Fruit fly (Drosophila melanogaster) whole organism, embryonic: ENCODE data around the gene Polr3E.

Experiments used
- Adf1 ChIP-seq: fragments of 200-800 bp; sonication (Bioruptor generic); IDR thresholded peaks from 2 replicates; pipeline ENCODE4 v1.3.6; 2022; ENCODE audit warnings: missing biosample characterization, missing genetic modification characterization
- Atf3 ChIP-seq: fragments of 200-800 bp; sonication (Bioruptor generic); optimal IDR thresholded peaks from 3 replicates; lab custom pipeline; 2016; ENCODE audit warnings: missing biosample characterization, missing genetic modification characterization
- CG10321 ChIP-seq: fragments of 200-800 bp; sonication (Bioruptor generic); IDR thresholded peaks from 2 replicates; pipeline ENCODE4 v1.3.6; 2022; ENCODE audit warnings: missing biosample characterization, missing genetic modification characterization
- CG12236 ChIP-seq: fragments of 200-800 bp; sonication (Bioruptor generic); optimal IDR thresholded peaks from 2 replicates; lab custom pipeline; 2016; ENCODE audit warnings: missing biosample characterization, missing genetic modification characterization
- CG12391 ChIP-seq: fragments of 200-800 bp; sonication (Bioruptor generic); optimal IDR thresholded peaks from 3 replicates; lab custom pipeline; 2018; ENCODE audit warnings: missing biosample characterization, mild to moderate bottlenecking, missing genetic modification characterization, moderate library complexity
- CG13296 ChIP-seq: fragments of 200-800 bp; sonication (Bioruptor generic); optimal IDR thresholded peaks from 3 replicates; lab custom pipeline; 2018; ENCODE audit warnings: missing biosample characterization, mild to moderate bottlenecking, missing genetic modification characterization
- CG13894 ChIP-seq: fragments of 200-800 bp; sonication (Bioruptor generic); optimal IDR thresholded peaks from 3 replicates; lab custom pipeline; 2018; ENCODE audit warnings: missing biosample characterization, mild to moderate bottlenecking, missing genetic modification characterization, moderate library complexity
- CG14014 ChIP-seq: fragments of 200-800 bp; sonication (Bioruptor generic); IDR thresholded peaks from 2 replicates; pipeline ENCODE4 v1.3.6; 2022; ENCODE audit warnings: missing biosample characterization, missing genetic modification characterization
- CG14860 ChIP-seq: fragments of 200-800 bp; sonication (Bioruptor generic); IDR thresholded peaks from 3 replicates; pipeline ENCODE4 v1.3.6; 2022; ENCODE audit warnings: missing biosample characterization, missing genetic modification characterization; ENCODE audit not compliant: partially characterized antibody
- CG15011 ChIP-seq: fragments of 200-800 bp; sonication (Bioruptor generic); optimal IDR thresholded peaks from 3 replicates; lab custom pipeline; 2018; ENCODE audit warnings: missing biosample characterization, mild to moderate bottlenecking, missing genetic modification characterization
- CG15601 ChIP-seq: fragments of 200-800 bp; sonication (Bioruptor generic); optimal IDR thresholded peaks from 3 replicates; lab custom pipeline; 2019; ENCODE audit warnings: missing biosample characterization, mild to moderate bottlenecking, missing genetic modification characterization, moderate library complexity
- CG17361 ChIP-seq: fragments of 200-800 bp; sonication (Bioruptor generic); IDR thresholded peaks from 3 replicates; pipeline ENCODE4 v1.3.6; 2022; ENCODE audit warnings: missing biosample characterization, missing genetic modification characterization
- CG17829 ChIP-seq: fragments of 200-800 bp; optimal IDR thresholded peaks from 2 replicates; lab custom pipeline; 2019; ENCODE audit warnings: missing biosample characterization, mild to moderate bottlenecking, missing genetic modification characterization, moderate library complexity
- CG17912 ChIP-seq: fragments of 200-800 bp; sonication (Bioruptor generic); optimal IDR thresholded peaks from 2 replicates; lab custom pipeline; 2018; ENCODE audit warnings: missing biosample characterization, mild to moderate bottlenecking, missing genetic modification characterization
- CG30403 ChIP-seq: fragments of 200-800 bp; sonication (Bioruptor generic); optimal IDR thresholded peaks from 3 replicates; lab custom pipeline; 2016; ENCODE audit warnings: missing biosample characterization, missing genetic modification characterization
- CG31388 ChIP-seq: fragments of 200-800 bp; sonication (Bioruptor generic); optimal IDR thresholded peaks from 2 replicates; lab custom pipeline; 2016; ENCODE audit warnings: missing biosample characterization, missing genetic modification characterization
- CG32772 ChIP-seq: fragments of 200-800 bp; sonication (Bioruptor generic); IDR thresholded peaks from 2 replicates; pipeline ENCODE4 v1.3.6; 2022; ENCODE audit warnings: missing biosample characterization, missing genetic modification characterization
- CG3281 ChIP-seq: fragments of 200-800 bp; sonication (Bioruptor generic); optimal IDR thresholded peaks from 3 replicates; lab custom pipeline; 2017; ENCODE audit warnings: missing biosample characterization, mild to moderate bottlenecking, missing genetic modification characterization
- CG4328 ChIP-seq: fragments of 200-800 bp; sonication (Bioruptor generic); optimal IDR thresholded peaks from 3 replicates; lab custom pipeline; 2017; ENCODE audit warnings: missing biosample characterization, missing genetic modification reagents, missing genetic modification characterization
- CG43689 ChIP-seq: fragments of 200-800 bp; sonication (Bioruptor generic); IDR thresholded peaks from 2 replicates; pipeline ENCODE4 v1.3.6; 2022; ENCODE audit warnings: missing biosample characterization, missing genetic modification characterization
- CG4404 ChIP-seq: fragments of 200-800 bp; sonication (Bioruptor generic); IDR thresholded peaks from 2 replicates; pipeline ENCODE4 v1.3.6; 2022; ENCODE audit warnings: missing biosample characterization, missing genetic modification characterization
- CG7928 ChIP-seq: fragments of 200-800 bp; sonication (Bioruptor generic); optimal IDR thresholded peaks from 2 replicates; lab custom pipeline; 2017; ENCODE audit warnings: missing biosample characterization, mild to moderate bottlenecking, missing genetic modification characterization
- CG8388 ChIP-seq: fragments of 200-800 bp; sonication (Bioruptor generic); optimal IDR thresholded peaks from 2 replicates; lab custom pipeline; 2019; ENCODE audit warnings: missing biosample characterization, mild to moderate bottlenecking, missing genetic modification characterization, moderate library complexity
- CG9215 ChIP-seq: fragments of 200-800 bp; sonication (Bioruptor generic); IDR thresholded peaks from 2 replicates; pipeline ENCODE4 v1.3.6; 2022; ENCODE audit warnings: missing biosample characterization, missing genetic modification characterization
- CoRest ChIP-seq: fragments of 200-800 bp; sonication (Bioruptor generic); optimal IDR thresholded peaks from 3 replicates; lab custom pipeline; 2018; ENCODE audit warnings: missing biosample characterization, mild to moderate bottlenecking, missing genetic modification characterization, moderate library complexity
- Deaf1 ChIP-seq: fragments of 200-800 bp; optimal IDR thresholded peaks from 3 replicates; lab custom pipeline; 2019; ENCODE audit warnings: missing biosample characterization, mild to moderate bottlenecking, missing genetic modification characterization, moderate library complexity
- Dip3 ChIP-seq: fragments of 200-800 bp; sonication (Bioruptor generic); optimal IDR thresholded peaks from 3 replicates; lab custom pipeline; 2016; ENCODE audit warnings: missing biosample characterization, missing genetic modification characterization
- Dref ChIP-seq: fragments of 200-800 bp; sonication (Bioruptor generic); IDR thresholded peaks from 2 replicates; pipeline ENCODE4 v1.3.6; 2022; ENCODE audit warnings: missing biosample characterization, missing genetic modification characterization
- HLH4C ChIP-seq: fragments of 200-800 bp; sonication (Bioruptor generic); IDR thresholded peaks from 3 replicates; pipeline ENCODE4 v1.3.6; 2022; ENCODE audit warnings: missing biosample characterization, missing genetic modification characterization; ENCODE audit not compliant: partially characterized antibody
- Hey ChIP-seq: fragments of 200-800 bp; sonication (Bioruptor generic); optimal IDR thresholded peaks from 3 replicates; lab custom pipeline; 2018; ENCODE audit warnings: missing biosample characterization, mild to moderate bottlenecking, missing genetic modification characterization
- Hr3 ChIP-seq: fragments of 200-800 bp; sonication (Bioruptor generic); optimal IDR thresholded peaks from 3 replicates; lab custom pipeline; 2016; ENCODE audit warnings: missing biosample characterization, missing genetic modification characterization
- Neu2 ChIP-seq: fragments of 200-800 bp; sonication (Bioruptor generic); optimal IDR thresholded peaks from 3 replicates; lab custom pipeline; 2016; ENCODE audit warnings: missing biosample characterization, missing genetic modification characterization, borderline replicate concordance
- NfI ChIP-seq: fragments of 200-800 bp; sonication (Bioruptor generic); optimal IDR thresholded peaks from 3 replicates; lab custom pipeline; 2018; ENCODE audit warnings: missing biosample characterization, mild to moderate bottlenecking, missing genetic modification characterization, moderate library complexity
- Rx ChIP-seq: fragments of 200-800 bp; sonication (Bioruptor generic); IDR thresholded peaks from 2 replicates; pipeline ENCODE4 v1.3.6; 2022; ENCODE audit warnings: missing biosample characterization, missing genetic modification characterization
- Sry-β ChIP-seq: fragments of 200-800 bp; sonication (Bioruptor generic); optimal IDR thresholded peaks from 2 replicates; lab custom pipeline; 2018; ENCODE audit warnings: missing biosample characterization, mild to moderate bottlenecking, missing genetic modification characterization, moderate library complexity
- Sry-δ ChIP-seq: fragments of 200-800 bp; sonication (Bioruptor generic); optimal IDR thresholded peaks from 2 replicates; lab custom pipeline; 2016; ENCODE audit warnings: missing biosample characterization, missing genetic modification characterization
- YL-1 ChIP-seq: fragments of 200-800 bp; sonication (Bioruptor generic); optimal IDR thresholded peaks from 3 replicates; lab custom pipeline; 2017; ENCODE audit warnings: missing biosample characterization, mild to moderate bottlenecking, missing genetic modification characterization
- danr ChIP-seq: fragments of 200-800 bp; sonication (Bioruptor generic); IDR thresholded peaks from 2 replicates; pipeline ENCODE4 v1.3.6; 2022; ENCODE audit warnings: missing biosample characterization, missing genetic modification characterization
- dimm ChIP-seq: fragments of 200-800 bp; sonication (Bioruptor generic); IDR thresholded peaks from 2 replicates; pipeline ENCODE4 v1.3.6; 2022; ENCODE audit warnings: missing biosample characterization, missing genetic modification characterization
- insv ChIP-seq, 2 experiments: fragments of 200-800 bp; sonication (Bioruptor generic); optimal IDR thresholded peaks; 3 replicates each; lab custom pipeline; 2016 to 2018; ENCODE audit warnings: missing biosample characterization in 2 of 2, missing genetic modification characterization in 2 of 2
- jing ChIP-seq: fragments of 200-800 bp; sonication (Bioruptor generic); optimal IDR thresholded peaks from 2 replicates; lab custom pipeline; 2018; ENCODE audit warnings: missing biosample characterization, mild to moderate bottlenecking, missing genetic modification characterization
- kni ChIP-seq: fragments of 200-800 bp; sonication (Bioruptor generic); optimal IDR thresholded peaks from 3 replicates; lab custom pipeline; 2017; ENCODE audit warnings: mild to moderate bottlenecking, missing biosample characterization, missing genetic modification reagents, missing genetic modification characterization
- p53 ChIP-seq: fragments of 200-800 bp; sonication (Bioruptor generic); optimal IDR thresholded peaks from 2 replicates; lab custom pipeline; 2016; ENCODE audit warnings: missing biosample characterization, missing genetic modification characterization
- peb ChIP-seq: fragments of 200-800 bp; sonication (Bioruptor generic); IDR thresholded peaks from 2 replicates; pipeline ENCODE4 v1.3.6; 2022; ENCODE audit warnings: missing biosample characterization, missing genetic modification characterization
- pfk ChIP-seq: fragments of 200-800 bp; sonication (Bioruptor generic); optimal IDR thresholded peaks from 2 replicates; lab custom pipeline; 2018; ENCODE audit warnings: missing biosample characterization, mild to moderate bottlenecking, missing genetic modification characterization, moderate library complexity
- run ChIP-seq: fragments of 200-800 bp; sonication (Bioruptor generic); optimal IDR thresholded peaks from 3 replicates; lab custom pipeline; 2018; ENCODE audit warnings: missing biosample characterization, mild to moderate bottlenecking, missing genetic modification characterization
- salm ChIP-seq: fragments of 200-800 bp; sonication (Bioruptor generic); optimal IDR thresholded peaks from 2 replicates; lab custom pipeline; 2018; ENCODE audit warnings: missing biosample characterization, mild to moderate bottlenecking, missing genetic modification characterization
- so ChIP-seq: fragments of 200-800 bp; sonication (Bioruptor generic); IDR thresholded peaks from 3 replicates; pipeline ENCODE4 v1.3.6; 2022; ENCODE audit warnings: missing biosample characterization, missing genetic modification characterization
- stwl ChIP-seq: fragments of 200-800 bp; sonication (Bioruptor generic); optimal IDR thresholded peaks from 3 replicates; lab custom pipeline; 2018; ENCODE audit warnings: missing biosample characterization, mild to moderate bottlenecking, missing genetic modification characterization, moderate library complexity
- tgo ChIP-seq: fragments of 200-800 bp; sonication (Bioruptor generic); IDR thresholded peaks from 3 replicates; pipeline ENCODE4 v1.3.6; 2022; ENCODE audit warnings: missing biosample characterization, missing genetic modification characterization
- ttk ChIP-seq: fragments of 200-800 bp; sonication (Bioruptor generic); IDR thresholded peaks from 2 replicates; pipeline ENCODE4 v2.1.2; 2022; ENCODE audit warnings: missing biosample characterization, missing genetic modification characterization

Polr3E gene

dm6 chr3L:21053763-21054162 is 22.1 kb downstream of the Polr3E start (continued):
- TF ChIP-seq CG7928 (GFP tag; lab: Kevin White, UChicago) (no peak), CG12391 (tag; lab: Kevin White, UChicago) (peak; percentile 83), Adf1 (GFP tag; lab: Robert Waterston, UW) (no peak), insv (GFP tag; optimal IDR thresholded peaks at IDR 0.05; lab: Kevin White, UChicago) (no peak), Hey (tag; lab: Kevin White, UChicago) (no peak), dimm (GFP tag; lab: Robert Waterston, UW) (peak; percentile 50; the same call in 1 of the 2 replicates), CG10321 (peak; percentile 39; the same call in 1 of the 2 replicates), CG30403 (GFP tag; lab: Kevin White, UChicago) (peak; percentile 79), CG13296 (GFP tag; lab: Kevin White, UChicago) (peak; percentile 4), salm (peak; percentile 73), Neu2 (GFP tag; lab: Kevin White, UChicago) (no peak), Hr3 (GFP tag; lab: Kevin White, UChicago) (peak; percentile 62), CG17829 (peak; percentile 74), CG43689 (GFP tag; lab: Robert Waterston, UW) (peak; percentile 60), CG3281 (GFP tag; lab: Kevin White, UChicago) (peak; percentile 51), Rx (GFP tag; lab: Robert Waterston, UW) (peak; percentile 48), Dref (GFP tag; lab: Robert Waterston, UW) (no peak), danr (peak; percentile 32; the same call in 1 of the 2 replicates), peb (GFP tag; lab: Robert Waterston, UW) (peak; percentile 69), pfk (GFP tag; lab: Kevin White, UChicago) (no peak), kni (no peak), CG32772 (GFP tag; lab: Robert Waterston, UW) (peak; percentile 62), CG15011 (GFP tag; lab: Kevin White, UChicago) (no peak), Atf3 (GFP tag; lab: Kevin White, UChicago) (peak; percentile 63), CG17361 (GFP tag; lab: Robert Waterston, UW) (peak; percentile 72; the same call in 2 of the 3 replicates), CG4404 (peak; percentile 26; the same call in 1 of the 2 replicates), NfI (GFP tag; lab: Kevin White, UChicago) (peak; percentile 60), CG9215 (GFP tag; lab: Robert Waterston, UW) (peak; percentile 40; the same call in 1 of the 2 replicates), CG31388 (GFP tag; lab: Kevin White, UChicago) (no peak), CG12236 (GFP tag; lab: Kevin White, UChicago) (peak; percentile 40), stwl (tag; lab: Kevin White, UChicago) (no peak), CG8388 (GFP tag; lab: Kevin White, UChicago) (peak; percentile 87), Sry-β (GFP tag; lab: Kevin White, UChicago) (no peak), ttk (peak; percentile 88), CoRest (tag; lab: Kevin White, UChicago) (peak; percentile 75), CG13894 (no peak), Dip3 (GFP tag; lab: Kevin White, UChicago) (peak; percentile 39), so (peak; percentile 64), CG17912 (GFP tag; lab: Kevin White, UChicago) (no peak), jing (peak; percentile 42), CG15601 (tag; lab: Kevin White, UChicago) (peak; percentile 60), Sry-δ (GFP tag; lab: Kevin White, UChicago) (peak; percentile 2), CG14014 (GFP tag; lab: Robert Waterston, UW) (peak; percentile 51; the same call in 1 of the 2 replicates), CG4328 (peak; percentile 55), p53 (GFP tag; lab: Kevin White, UChicago) (no peak), run (tag; lab: Kevin White, UChicago) (peak; percentile 58), CG14860 (GFP tag; lab: Robert Waterston, UW) (no peak), Deaf1 (peak; percentile 38), tgo (GFP tag; lab: Robert Waterston, UW) (peak; percentile 64; the same call in 2 of the 3 replicates), YL-1 (GFP tag; lab: Kevin White, UChicago) (peak; percentile 2), HLH4C (GFP tag; lab: Robert Waterston, UW) (no peak)
